Worm (Caenorhabditis elegans) whole organism, midembryonic: Measurements from ENCODE around the gene ttr-38.

Experiments
- T22C8.4 ChIP-seq: fragments of 200-800 bp; sonication (Bioruptor generic); IDR thresholded peaks from 2 replicates; pipeline ENCODE4 v1.3.6; 2022; ENCODE audit warnings: missing genetic modification characterization, missing compliant biosample characterization
- cog-1 ChIP-seq: sonication (generic microtip); optimal IDR thresholded peaks from 2 replicates; lab custom pipeline; 2016; ENCODE audit warnings: missing genetic modification characterization, missing compliant biosample characterization
- flt-1 ChIP-seq: fragments of 200-800 bp; sonication (Bioruptor generic); IDR thresholded peaks from 2 replicates; pipeline ENCODE4 v1.3.6; 2022; ENCODE audit warnings: missing genetic modification characterization, missing compliant biosample characterization
- klf-2 ChIP-seq: fragments of 200-800 bp; sonication (Bioruptor generic); conservative IDR thresholded peaks from 2 replicates; pipeline ENCODE4 v1.3.6; 2022; ENCODE audit warnings: missing genetic modification reagents, missing genetic modification characterization, missing compliant biosample characterization
- med-1 ChIP-seq: sonication (generic microtip); optimal IDR thresholded peaks from 2 replicates; lab custom pipeline; 2017; ENCODE audit warnings: missing genetic modification characterization, mild to moderate bottlenecking, missing compliant biosample characterization, antibody characterized with exemption, missing genetic modification reagents; ENCODE audit not compliant: insufficient read depth
- ref-1 ChIP-seq: fragments of 200-800 bp; sonication (Bioruptor generic); conservative IDR thresholded peaks from 2 replicates; pipeline ENCODE4 v1.3.6; 2022; ENCODE audit warnings: missing genetic modification reagents, missing genetic modification characterization, missing compliant biosample characterization
- tab-1 ChIP-seq: fragments of 200-800 bp; sonication (Bioruptor generic); IDR thresholded peaks from 2 replicates; pipeline ENCODE4 v1.3.6; 2022; ENCODE audit warnings: missing genetic modification characterization, missing compliant biosample characterization
- ztf-23 ChIP-seq: fragments of 200-800 bp; sonication (Bioruptor generic); IDR thresholded peaks from 2 replicates; pipeline ENCODE4 v1.3.6; 2022; ENCODE audit warnings: missing genetic modification reagents, missing genetic modification characterization, missing compliant biosample characterization
- ztf-29 ChIP-seq: fragments of 200-800 bp; sonication (Bioruptor generic); IDR thresholded peaks from 2 replicates; pipeline ENCODE4 v1.3.6; 2022; ENCODE audit warnings: missing genetic modification reagents, missing genetic modification characterization, missing compliant biosample characterization

ttr-38 gene

DNA sequence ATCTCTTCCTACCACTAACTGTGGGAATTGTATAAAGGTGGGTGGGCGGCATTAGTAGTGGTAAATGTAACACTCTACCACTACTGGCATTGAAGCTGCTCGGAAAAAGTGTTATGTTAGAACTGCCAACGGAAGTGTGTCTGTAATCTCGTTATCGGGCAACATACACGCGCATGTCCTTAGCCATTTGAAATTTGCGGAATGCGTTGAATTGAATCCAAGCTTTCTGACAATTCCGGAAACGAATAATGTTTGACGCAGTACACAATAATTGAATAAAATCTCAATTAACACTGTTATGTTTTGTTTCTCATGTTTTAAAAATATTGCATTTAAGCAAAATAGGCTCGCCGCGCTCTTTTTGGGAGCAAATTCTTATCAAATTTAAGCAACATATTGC is 10.7 kb upstream of the ttr-38 start:
- TF ChIP-seq ztf-29 (GFP tag; lab: Robert Waterston, UW), result no peak
- TF ChIP-seq ztf-23 (GFP tag; lab: Robert Waterston, UW), result no peak
- no peak for TF ChIP-seq ref-1
- no peak for TF ChIP-seq tab-1
- TF ChIP-seq cog-1, result no peak
- TF ChIP-seq flt-1 (GFP tag; lab: Robert Waterston, UW), result no peak
- TF ChIP-seq klf-2, result no peak
- TF ChIP-seq T22C8.4 (GFP tag; lab: Robert Waterston, UW), result no peak
- TF ChIP-seq med-1 (GFP tag; lab: Kevin White, UChicago), result no peak

DNA sequence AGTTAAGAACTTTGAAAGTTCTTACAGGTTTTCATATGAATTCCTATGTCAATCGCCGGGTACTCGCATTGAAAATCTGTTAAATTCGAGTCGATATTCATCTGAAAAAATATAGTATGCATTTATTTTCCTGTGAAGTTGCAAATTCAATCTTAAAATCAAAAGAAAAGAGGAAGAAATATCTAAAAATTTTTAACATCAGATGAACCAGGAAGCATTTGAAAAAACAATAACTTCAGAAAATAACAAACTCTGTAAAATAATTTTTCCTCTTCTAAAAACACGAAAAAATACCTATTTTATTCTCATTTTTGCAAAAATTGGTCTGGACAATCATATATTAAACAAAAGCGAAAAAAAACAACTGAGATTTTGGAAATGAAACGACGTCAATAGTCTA is 4.8 kb upstream of the ttr-38 start, which contains the start of gene npr-7:
Gene npr-7, minus strand, starts transcription at position 101 of the 400 bp plus-strand sequence.
- TF ChIP-seq tab-1, result no peak

DNA sequence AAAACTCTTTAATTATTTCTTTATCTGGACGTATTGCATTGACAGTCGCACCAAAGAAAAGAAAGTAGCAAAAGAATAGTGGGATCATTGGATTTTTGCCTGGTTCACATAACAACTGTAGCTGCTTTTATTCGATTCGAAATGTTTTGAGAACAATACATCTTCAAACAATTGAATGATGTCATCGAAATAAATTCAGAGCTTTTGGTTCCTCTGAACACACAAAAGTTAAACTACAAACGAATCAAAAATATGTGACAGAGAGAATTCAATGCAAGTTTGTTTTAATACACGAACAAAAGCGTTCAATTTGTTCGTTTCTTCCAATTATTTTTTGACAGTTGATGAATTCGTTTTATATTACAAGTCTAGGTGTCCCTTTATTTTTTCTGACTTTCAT is 3.1 kb downstream of the ttr-38 start, which contains the start of gene H29C22.1:
Gene H29C22.1, minus strand, starts transcription at position 101 of the 400 bp plus-strand sequence.
- TF ChIP-seq flt-1 (GFP tag; lab: Robert Waterston, UW), result no peak
- TF ChIP-seq klf-2, result no peak
- no peak for TF ChIP-seq med-1 (GFP tag; lab: Kevin White, UChicago)
- no peak for TF ChIP-seq cog-1
- no peak for TF ChIP-seq tab-1
- TF ChIP-seq ztf-23 (GFP tag; lab: Robert Waterston, UW), result no peak
- TF ChIP-seq ztf-29 (GFP tag; lab: Robert Waterston, UW), result no peak
- no peak for TF ChIP-seq ref-1
- no peak for TF ChIP-seq T22C8.4 (GFP tag; lab: Robert Waterston, UW)

DNA sequence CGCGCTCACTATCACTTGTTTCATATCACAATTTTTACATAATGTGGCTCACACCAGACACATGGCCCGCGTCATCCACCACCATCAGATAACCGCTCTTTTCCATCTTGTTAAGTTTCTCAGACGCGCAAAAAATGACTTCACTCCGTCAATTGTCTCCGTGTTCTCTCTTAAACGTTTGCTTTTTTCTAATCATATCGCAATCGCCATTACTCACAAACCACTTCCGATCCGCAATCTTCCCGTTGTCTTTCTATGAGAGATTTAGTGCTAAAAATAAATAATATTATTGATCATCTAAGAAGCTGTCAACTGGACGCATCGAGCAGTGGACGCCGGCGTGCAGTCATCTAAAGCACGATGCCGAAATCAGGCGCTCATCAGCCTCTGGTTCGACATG is 10.9 kb downstream of the ttr-38 start, which contains the start of gene tmc-2:
Gene tmc-2, plus strand, starts transcription at position 301 of the 400 bp plus-strand sequence.
- no peak for TF ChIP-seq tab-1
- no peak for TF ChIP-seq T22C8.4 (GFP tag; lab: Robert Waterston, UW)
- TF ChIP-seq flt-1 (GFP tag; lab: Robert Waterston, UW), result no peak
- TF ChIP-seq klf-2, result no peak
- TF ChIP-seq ztf-29 (GFP tag; lab: Robert Waterston, UW), result no peak
- TF ChIP-seq med-1 (GFP tag; lab: Kevin White, UChicago), result no peak
- no peak for TF ChIP-seq cog-1
- TF ChIP-seq ref-1, result no peak
- no peak for TF ChIP-seq ztf-23 (GFP tag; lab: Robert Waterston, UW)

DNA sequence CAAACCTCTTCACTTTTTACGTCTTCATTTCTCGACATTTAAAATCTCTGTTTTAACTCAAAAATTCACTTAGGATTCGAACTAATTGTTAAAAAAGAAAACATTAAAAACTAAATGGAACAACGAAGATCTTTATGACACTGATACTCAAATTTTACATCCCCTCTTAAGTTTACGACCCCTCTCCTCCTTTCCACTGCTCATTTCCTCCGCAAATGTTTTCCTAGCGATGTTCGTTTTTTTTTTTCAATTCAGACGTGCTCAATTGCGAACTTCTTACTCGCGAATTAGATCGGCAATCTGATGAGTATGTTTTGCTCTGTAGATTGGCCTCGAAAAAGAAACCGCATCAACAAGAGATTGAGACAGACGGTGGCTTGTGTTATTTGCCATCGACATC is 11.5 kb downstream of the ttr-38 start:
- no peak for TF ChIP-seq ref-1
- TF ChIP-seq med-1 (GFP tag; lab: Kevin White, UChicago), result no peak
- TF ChIP-seq cog-1, result no peak
- no peak for TF ChIP-seq ztf-29 (GFP tag; lab: Robert Waterston, UW)

DNA sequence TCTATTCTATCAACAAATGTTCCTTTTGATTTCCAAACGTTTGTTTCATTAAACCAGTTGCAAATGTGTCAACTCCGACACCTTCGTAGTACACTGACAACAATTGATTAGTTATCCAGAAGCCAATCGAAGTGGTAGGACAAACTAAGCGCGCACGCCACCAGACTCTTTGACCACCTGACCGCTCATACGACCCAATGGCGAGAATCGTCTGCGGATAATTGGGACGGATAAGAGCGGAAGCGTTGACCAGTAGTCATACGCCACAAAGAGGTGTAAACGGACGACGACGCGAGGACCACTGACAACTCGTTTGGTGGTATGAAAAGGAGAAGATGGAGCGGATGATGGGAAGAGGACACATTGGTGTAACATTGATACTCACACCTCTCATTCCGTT is 13.9 kb downstream of the ttr-38 start:
- TF ChIP-seq klf-2, result no peak
- no peak for TF ChIP-seq T22C8.4 (GFP tag; lab: Robert Waterston, UW)
- no peak for TF ChIP-seq cog-1
- no peak for TF ChIP-seq ztf-29 (GFP tag; lab: Robert Waterston, UW)
- no peak for TF ChIP-seq tab-1
- no peak for TF ChIP-seq flt-1 (GFP tag; lab: Robert Waterston, UW)
- no peak for TF ChIP-seq med-1 (GFP tag; lab: Kevin White, UChicago)
- TF ChIP-seq ref-1, result no peak
- TF ChIP-seq ztf-23 (GFP tag; lab: Robert Waterston, UW), result no peak

DNA sequence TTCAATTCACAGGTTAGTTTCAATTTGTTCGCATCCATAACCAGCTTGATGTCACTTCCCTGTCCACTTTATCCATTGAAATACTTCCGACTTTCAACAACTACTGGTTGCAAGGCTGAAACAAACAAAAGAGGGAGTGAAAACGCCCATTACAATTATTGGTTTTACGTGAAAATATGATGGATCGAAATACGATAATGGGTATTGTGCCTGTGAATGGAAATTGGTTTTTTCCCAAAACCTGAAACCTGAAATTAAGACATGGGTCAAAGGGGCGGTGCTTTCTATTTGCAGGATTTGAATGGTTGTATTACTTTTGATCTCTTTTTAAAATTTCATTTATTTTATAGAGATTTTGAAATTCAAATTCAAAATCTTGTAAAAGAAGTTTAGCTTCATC is 15.5 kb downstream of the ttr-38 start, which contains the start of gene B0416.2:
Gene B0416.2, plus strand, starts transcription at position 301 of the 400 bp plus-strand sequence.
- TF ChIP-seq flt-1 (GFP tag; lab: Robert Waterston, UW) (no peak), ref-1 (no peak), med-1 (GFP tag; lab: Kevin White, UChicago) (no peak), ztf-29 (GFP tag; lab: Robert Waterston, UW) (no peak), tab-1 (no peak), cog-1 (no peak), klf-2 (no peak), T22C8.4 (GFP tag; lab: Robert Waterston, UW) (no peak), ztf-23 (GFP tag; lab: Robert Waterston, UW) (no peak)

DNA sequence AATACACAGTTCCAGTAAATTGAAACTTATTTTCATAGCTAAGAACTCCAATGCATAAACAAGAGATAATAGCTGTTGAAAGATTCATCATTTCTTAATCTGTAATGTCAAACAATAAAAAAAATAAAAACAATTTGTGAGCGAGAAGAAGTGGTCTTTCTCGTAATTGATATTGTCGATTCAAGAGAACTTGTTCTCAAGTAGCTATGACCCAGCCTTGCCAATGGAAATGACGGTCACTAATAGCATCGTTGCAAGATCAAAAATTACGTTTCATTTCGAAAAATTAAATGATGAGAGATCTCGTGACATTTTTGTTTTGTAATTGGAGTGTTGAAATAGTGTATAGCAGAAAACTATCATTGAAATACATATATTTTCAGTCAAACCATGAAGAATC is 16.5 kb downstream of the ttr-38 start, which contains the start of gene B0416.7:
Gene B0416.7, minus strand, starts transcription at position 101 of the 400 bp plus-strand sequence.
- TF ChIP-seq ztf-23 (GFP tag; lab: Robert Waterston, UW), result no peak

DNA sequence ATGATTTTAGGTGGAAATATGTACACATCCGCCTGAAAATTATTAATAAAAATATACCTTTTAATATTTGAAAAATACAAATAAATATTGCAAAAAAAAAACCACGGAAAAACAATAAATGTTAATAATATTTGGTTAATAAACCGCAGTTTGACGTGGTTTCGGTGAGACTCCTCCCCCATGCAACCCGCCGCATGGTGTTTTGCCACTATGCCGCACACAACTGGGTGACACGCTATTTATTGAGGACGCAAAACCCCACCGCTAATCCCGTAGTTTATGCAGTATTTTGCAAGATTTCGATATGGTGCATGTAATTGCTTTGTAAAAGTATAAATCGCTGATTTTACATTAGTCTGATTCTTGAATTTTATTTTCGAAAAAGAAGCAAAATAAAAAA is 17.7 kb downstream of the ttr-38 start, which contains the start of gene gly-13:
Gene gly-13, minus strand, starts transcription at position 32 of the 400 bp plus-strand sequence.
- TF ChIP-seq klf-2, result peak; percentile 70; the same call in 1 of the 2 replicates
- no peak; the same call in 1 of the 2 replicates for TF ChIP-seq T22C8.4 (GFP tag; lab: Robert Waterston, UW)
- TF ChIP-seq med-1 (GFP tag; lab: Kevin White, UChicago), result peak; percentile 87
- TF ChIP-seq ztf-23 (GFP tag; lab: Robert Waterston, UW), result peak; percentile 86
- TF ChIP-seq tab-1, result peak; percentile 82; the same call in 1 of the 2 replicates
- peak; percentile 87 for TF ChIP-seq flt-1 (GFP tag; lab: Robert Waterston, UW)
- 0 out of 2 replicates have a peak, but pooled peaks have one; percentile 36 for TF ChIP-seq ref-1
- TF ChIP-seq cog-1, result peak; percentile 72
- TF ChIP-seq ztf-29 (GFP tag; lab: Robert Waterston, UW), result no peak

DNA sequence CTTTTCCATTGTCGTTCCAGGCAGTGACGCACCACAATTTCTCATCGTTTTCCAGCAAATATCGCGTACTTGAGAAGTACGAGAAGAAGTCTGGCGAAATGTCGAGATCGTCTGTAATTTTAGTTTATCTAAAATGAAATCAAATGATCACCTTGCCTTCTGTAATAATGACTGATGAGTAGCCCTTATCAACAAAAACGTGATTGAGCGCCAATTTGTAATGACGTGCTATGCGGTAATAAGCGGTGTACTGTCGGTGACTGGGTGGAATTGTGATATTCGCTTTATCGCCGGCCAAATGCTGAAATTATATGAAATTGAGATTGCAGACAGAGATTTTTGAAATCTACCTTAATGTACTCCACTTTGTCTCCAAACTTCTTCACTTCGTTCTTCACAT is 18.8 kb downstream of the ttr-38 start:
- TF ChIP-seq klf-2, result no peak
- no peak for TF ChIP-seq ztf-23 (GFP tag; lab: Robert Waterston, UW)
- TF ChIP-seq cog-1, result no peak
- TF ChIP-seq flt-1 (GFP tag; lab: Robert Waterston, UW), result no peak
- no peak for TF ChIP-seq ref-1
- no peak for TF ChIP-seq ztf-29 (GFP tag; lab: Robert Waterston, UW)

DNA sequence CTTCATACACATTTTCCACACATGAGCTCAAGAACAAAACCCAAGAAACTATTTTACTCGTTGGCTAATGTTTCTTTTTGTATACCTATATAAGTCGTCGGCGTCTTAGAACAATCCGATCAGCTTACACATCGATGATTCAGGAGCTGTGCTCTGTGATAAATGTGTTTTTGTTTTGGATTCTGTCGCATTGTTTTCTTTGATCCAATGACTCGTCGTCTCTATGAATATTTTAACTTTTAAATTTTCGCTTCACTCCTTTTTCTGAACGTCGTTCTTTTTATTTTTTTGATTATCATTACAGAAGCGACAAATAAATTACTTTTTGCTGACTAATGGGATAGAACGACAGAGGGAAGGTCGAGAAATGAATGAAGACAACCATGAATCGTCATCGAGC is 23.0 kb downstream of the ttr-38 start, which contains the start of gene B0416.3:
Gene B0416.3, plus strand, starts transcription at position 301 of the 400 bp plus-strand sequence.
- no peak for TF ChIP-seq flt-1 (GFP tag; lab: Robert Waterston, UW)
- TF ChIP-seq ref-1, result no peak
- no peak for TF ChIP-seq ztf-23 (GFP tag; lab: Robert Waterston, UW)
- TF ChIP-seq med-1 (GFP tag; lab: Kevin White, UChicago), result no peak
- no peak for TF ChIP-seq klf-2
- no peak for TF ChIP-seq ztf-29 (GFP tag; lab: Robert Waterston, UW)
- no peak for TF ChIP-seq T22C8.4 (GFP tag; lab: Robert Waterston, UW)
